Fruit fly (Drosophila melanogaster) whole organism, prepupa: ENCODE measurements around the gene CG16758.

Experiments used
- Blimp-1 ChIP-seq: fragments of 200-800 bp; sonication (Bioruptor generic); optimal IDR thresholded peaks from 3 replicates; lab custom pipeline; 2017; ENCODE audit warnings: missing biosample characterization, missing genetic modification characterization, mild to moderate bottlenecking, moderate library complexity, missing genetic modification reagents
- CG10631 ChIP-seq: fragments of 200-800 bp; sonication (Bioruptor generic); optimal IDR thresholded peaks from 2 replicates; lab custom pipeline; 2016; ENCODE audit warnings: missing biosample characterization, missing genetic modification characterization
- CG10669 ChIP-seq: fragments of 200-800 bp; sonication (Bioruptor generic); optimal IDR thresholded peaks from 3 replicates; lab custom pipeline; 2018; ENCODE audit warnings: missing biosample characterization, mild to moderate bottlenecking, missing genetic modification characterization, moderate library complexity
- CG11762 ChIP-seq: fragments of 200-800 bp; sonication (Bioruptor generic); optimal IDR thresholded peaks from 3 replicates; lab custom pipeline; 2016; ENCODE audit warnings: missing biosample characterization, missing genetic modification characterization; ENCODE audit not compliant: insufficient read depth
- CG11902 ChIP-seq: fragments of 200-800 bp; sonication (Bioruptor generic); optimal IDR thresholded peaks from 3 replicates; lab custom pipeline; 2016; ENCODE audit warnings: missing biosample characterization, missing genetic modification characterization
- CG15336 ChIP-seq: fragments of 200-800 bp; sonication (Bioruptor generic); IDR thresholded peaks from 2 replicates; pipeline ENCODE4 v1.3.6; 2022; ENCODE audit warnings: missing biosample characterization, missing genetic modification characterization
- CG1621 ChIP-seq: fragments of 200-800 bp; sonication (Bioruptor generic); optimal IDR thresholded peaks from 3 replicates; lab custom pipeline; 2018; ENCODE audit warnings: missing biosample characterization, mild to moderate bottlenecking, missing genetic modification characterization
- CG16779 ChIP-seq: fragments of 200-800 bp; sonication (Bioruptor generic); optimal IDR thresholded peaks from 3 replicates; lab custom pipeline; 2017; ENCODE audit warnings: missing biosample characterization, mild to moderate bottlenecking, missing genetic modification characterization
- CG3032 ChIP-seq: fragments of 200-800 bp; optimal IDR thresholded peaks from 2 replicates; lab custom pipeline; 2019; ENCODE audit warnings: missing biosample characterization, mild to moderate bottlenecking, missing genetic modification characterization, moderate library complexity
- CG32006 ChIP-seq: fragments of 200-800 bp; sonication (Bioruptor generic); optimal IDR thresholded peaks from 3 replicates; lab custom pipeline; 2017; ENCODE audit warnings: missing biosample characterization, mild to moderate bottlenecking, missing genetic modification characterization
- CG34406 ChIP-seq: fragments of 200-800 bp; sonication (Bioruptor generic); optimal IDR thresholded peaks from 3 replicates; lab custom pipeline; 2016; ENCODE audit warnings: missing biosample characterization, missing genetic modification characterization
- CG3919 ChIP-seq: fragments of 200-800 bp; sonication (Bioruptor generic); optimal IDR thresholded peaks from 3 replicates; lab custom pipeline; 2016; ENCODE audit warnings: missing biosample characterization, missing genetic modification characterization
- CG4318 ChIP-seq: fragments of 200-800 bp; sonication (Bioruptor generic); optimal IDR thresholded peaks from 3 replicates; lab custom pipeline; 2017; ENCODE audit warnings: missing biosample characterization, mild to moderate bottlenecking, missing genetic modification characterization
- CG6163 ChIP-seq: fragments of 200-800 bp; sonication (Bioruptor generic); IDR thresholded peaks from 3 replicates; pipeline ENCODE4 v1.3.6; 2022; ENCODE audit warnings: missing biosample characterization, missing genetic modification characterization
- CG6792 ChIP-seq: fragments of 200-800 bp; sonication (Bioruptor generic); optimal IDR thresholded peaks from 3 replicates; lab custom pipeline; 2016; ENCODE audit warnings: missing biosample characterization, missing genetic modification characterization
- CG6808 ChIP-seq: fragments of 200-800 bp; sonication (Bioruptor generic); optimal IDR thresholded peaks from 3 replicates; lab custom pipeline; 2017; ENCODE audit warnings: missing biosample characterization, missing genetic modification characterization, mild to moderate bottlenecking, moderate library complexity, missing genetic modification reagents
- CG6854 ChIP-seq: fragments of 200-800 bp; sonication (Bioruptor generic); optimal IDR thresholded peaks from 2 replicates; lab custom pipeline; 2017; ENCODE audit warnings: missing biosample characterization, mild to moderate bottlenecking, missing genetic modification characterization
- CG7368 ChIP-seq: fragments of 200-800 bp; sonication (Bioruptor generic); optimal IDR thresholded peaks from 3 replicates; lab custom pipeline; 2016; ENCODE audit warnings: missing biosample characterization, missing genetic modification characterization
- CG8119 ChIP-seq: fragments of 200-800 bp; sonication (Bioruptor generic); IDR thresholded peaks from 3 replicates; pipeline ENCODE4 v1.3.6; 2022; ENCODE audit warnings: missing biosample characterization, missing genetic modification characterization
- CG8319 ChIP-seq: fragments of 200-800 bp; sonication (Bioruptor generic); optimal IDR thresholded peaks from 3 replicates; lab custom pipeline; 2016; ENCODE audit warnings: missing biosample characterization, missing genetic modification characterization
- CG8632 ChIP-seq: fragments of 200-800 bp; sonication (Bioruptor generic); optimal IDR thresholded peaks from 3 replicates; lab custom pipeline; 2016; ENCODE audit warnings: missing biosample characterization, missing genetic modification characterization
- CG9139 ChIP-seq: fragments of 200-800 bp; sonication (Bioruptor generic); optimal IDR thresholded peaks from 3 replicates; lab custom pipeline; 2017; ENCODE audit warnings: missing biosample characterization, mild to moderate bottlenecking, missing genetic modification characterization
- Eip78C ChIP-seq: fragments of 200-800 bp; sonication (Bioruptor generic); peaks from one replicate; lab custom pipeline; 2016; ENCODE audit warnings: missing biosample characterization, missing genetic modification characterization
- Eip93F ChIP-seq: fragments of 200-800 bp; sonication (Bioruptor generic); optimal IDR thresholded peaks from 2 replicates; lab custom pipeline; 2016; ENCODE audit warnings: missing biosample characterization, mild to moderate bottlenecking, missing genetic modification characterization
- Ets96B ChIP-seq: fragments of 200-800 bp; optimal IDR thresholded peaks from 2 replicates; lab custom pipeline; 2019; ENCODE audit warnings: missing biosample characterization, mild to moderate bottlenecking, missing genetic modification characterization, moderate library complexity
- Gug ChIP-seq: fragments of 200-800 bp; sonication (Bioruptor generic); IDR thresholded peaks from 2 replicates; pipeline ENCODE4 v1.3.6; 2022; ENCODE audit warnings: missing biosample characterization, missing genetic modification characterization
- Hr38 ChIP-seq: sonication (Bioruptor generic); optimal IDR thresholded peaks from 2 replicates; lab custom pipeline; 2016; ENCODE audit warnings: missing biosample characterization, missing genetic modification characterization
- Hr39 ChIP-seq: fragments of 200-800 bp; sonication (Bioruptor generic); optimal IDR thresholded peaks from 2 replicates; lab custom pipeline; 2016; ENCODE audit warnings: missing biosample characterization, missing genetic modification characterization
- Met ChIP-seq: fragments of 200-800 bp; sonication (Bioruptor generic); optimal IDR thresholded peaks from 3 replicates; lab custom pipeline; 2016; ENCODE audit warnings: missing biosample characterization, missing genetic modification characterization
- OdsH ChIP-seq: fragments of 200-800 bp; sonication (Bioruptor generic); optimal IDR thresholded peaks from 3 replicates; lab custom pipeline; 2016; ENCODE audit warnings: missing biosample characterization, missing genetic modification characterization
- Smox ChIP-seq: fragments of 200-800 bp; sonication (Bioruptor generic); optimal IDR thresholded peaks from 3 replicates; lab custom pipeline; 2016; ENCODE audit warnings: missing biosample characterization, missing genetic modification characterization
- Sox15 ChIP-seq: fragments of 200-800 bp; sonication (Bioruptor generic); optimal IDR thresholded peaks from 3 replicates; lab custom pipeline; 2016; ENCODE audit warnings: missing biosample characterization, missing genetic modification characterization
- achi ChIP-seq: fragments of 200-800 bp; sonication (Bioruptor generic); optimal IDR thresholded peaks from 3 replicates; lab custom pipeline; 2016; ENCODE audit warnings: missing biosample characterization, missing genetic modification characterization
- cyc ChIP-seq: fragments of 200-800 bp; sonication (Bioruptor generic); optimal IDR thresholded peaks from 3 replicates; lab custom pipeline; 2016; ENCODE audit warnings: missing biosample characterization, missing genetic modification characterization
- dac ChIP-seq: fragments of 200-800 bp; sonication (Bioruptor generic); optimal IDR thresholded peaks from 2 replicates; lab custom pipeline; 2017; ENCODE audit warnings: missing biosample characterization, mild to moderate bottlenecking, missing genetic modification characterization
- dsx ChIP-seq: fragments of 200-800 bp; optimal IDR thresholded peaks from 3 replicates; lab custom pipeline; 2019; ENCODE audit warnings: missing biosample characterization, mild to moderate bottlenecking, missing genetic modification characterization, moderate library complexity; ENCODE audit not compliant: poor library complexity, severe bottlenecking
- eg ChIP-seq: fragments of 200-800 bp; sonication (Bioruptor generic); IDR thresholded peaks from 3 replicates; pipeline ENCODE4 v1.3.6; 2022; ENCODE audit warnings: missing biosample characterization, missing genetic modification characterization
- esn ChIP-seq: fragments of 200-800 bp; sonication (Bioruptor generic); optimal IDR thresholded peaks from 2 replicates; lab custom pipeline; 2016; ENCODE audit warnings: missing biosample characterization, mild to moderate bottlenecking, missing genetic modification characterization, moderate library complexity
- fd85E ChIP-seq: fragments of 200-800 bp; sonication (Bioruptor generic); optimal IDR thresholded peaks from 3 replicates; lab custom pipeline; 2016; ENCODE audit warnings: missing biosample characterization, missing genetic modification characterization
- fkh ChIP-seq: fragments of 200-800 bp; sonication (Bioruptor generic); optimal IDR thresholded peaks from 3 replicates; lab custom pipeline; 2017; ENCODE audit warnings: missing biosample characterization, mild to moderate bottlenecking, missing genetic modification characterization, moderate library complexity
- lz ChIP-seq: fragments of 200-800 bp; sonication (Bioruptor generic); optimal IDR thresholded peaks from 3 replicates; lab custom pipeline; 2016; ENCODE audit warnings: missing biosample characterization, missing genetic modification characterization
- net ChIP-seq: fragments of 200-800 bp; sonication (Bioruptor generic); optimal IDR thresholded peaks from 3 replicates; lab custom pipeline; 2016; ENCODE audit warnings: missing biosample characterization, missing genetic modification characterization
- pdm3 ChIP-seq: fragments of 200-800 bp; sonication (Bioruptor generic); optimal IDR thresholded peaks from 3 replicates; lab custom pipeline; 2016; ENCODE audit warnings: missing biosample characterization, missing genetic modification characterization
- salr ChIP-seq, 2 experiments: fragments of 200-800 bp; sonication (Bioruptor generic); optimal IDR thresholded peaks; 3 replicates each; lab custom pipeline; 2016 to 2018; ENCODE audit warnings: missing biosample characterization in 2 of 2, missing genetic modification characterization in 2 of 2, mild to moderate bottlenecking in 1 of 2
- ss ChIP-seq, 2 experiments: fragments of 200-800 bp; sonication (Bioruptor generic); optimal IDR thresholded peaks; 2 replicates in 1 of 2; 3 replicates in 1 of 2; lab custom pipeline; 2017 to 2018; ENCODE audit warnings: mild to moderate bottlenecking in 2 of 2, missing biosample characterization in 2 of 2, missing genetic modification characterization in 2 of 2, moderate library complexity in 1 of 2
- svp ChIP-seq: fragments of 200-800 bp; sonication (Bioruptor generic); peaks from one replicate; lab custom pipeline; 2016; ENCODE audit warnings: missing biosample characterization, missing genetic modification characterization
- vri ChIP-seq: fragments of 200-800 bp; sonication (Bioruptor generic); optimal IDR thresholded peaks from 3 replicates; lab custom pipeline; 2016; ENCODE audit warnings: missing biosample characterization, mild to moderate bottlenecking, missing genetic modification characterization

CG16758 gene

DNA sequence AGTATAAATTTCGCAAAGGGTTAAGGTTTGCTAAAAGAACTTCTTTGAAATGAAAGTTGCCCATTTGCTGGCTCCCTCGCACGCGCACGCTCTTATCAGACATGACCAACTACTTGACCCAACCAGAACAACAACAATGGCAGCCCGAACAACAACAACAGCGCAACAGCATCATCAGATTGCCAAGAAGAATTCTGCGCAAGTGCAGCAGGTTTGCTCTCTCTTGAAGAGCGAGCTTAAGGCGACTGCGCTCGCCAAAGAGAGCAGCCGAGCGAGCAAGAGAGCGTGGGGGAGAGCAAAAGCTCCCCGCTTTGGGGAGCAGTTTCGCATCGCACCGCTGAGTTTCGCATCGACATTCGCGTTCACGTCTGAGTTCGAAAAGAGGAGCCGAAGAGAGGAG lies 13.6 kb downstream of the CG16758 start (continued):
- peak; percentile 44 for TF ChIP-seq fd85E (GFP tag; lab: Kevin White, UChicago)
- peak; percentile 24 to 65 for TF ChIP-seq ss (GFP tag; optimal IDR thresholded peaks at IDR 0.05; lab: Kevin White, UChicago)
- no peak for TF ChIP-seq salr (GFP tag; optimal IDR thresholded peaks at IDR 0.05; lab: Kevin White, UChicago)
- TF ChIP-seq pdm3 (GFP tag; lab: Kevin White, UChicago), result no peak
- TF ChIP-seq lz, result peak; percentile 18
- no peak for TF ChIP-seq Ets96B (tag; lab: Kevin White, UChicago)
- no peak for TF ChIP-seq CG10669 (GFP tag; lab: Kevin White, UChicago)
- TF ChIP-seq, all 60 proteins: peak for 19

- TF ChIP-seq Sox15, result no peak
- peak; percentile 18 for TF ChIP-seq Eip78C
- TF ChIP-seq CG3032, result peak; percentile 8
- peak; percentile 15 for TF ChIP-seq CG6808
- no peak for TF ChIP-seq net (GFP tag; lab: Kevin White, UChicago)
- TF ChIP-seq Met (GFP tag; lab: Kevin White, UChicago), result peak; percentile 2
- TF ChIP-seq fkh (GFP tag; lab: Kevin White, UChicago), result peak; percentile 83
- TF ChIP-seq Smox (GFP tag; lab: Kevin White, UChicago), result peak; percentile 14
- peak; percentile 22 for TF ChIP-seq CG10669 (GFP tag; lab: Kevin White, UChicago)
- no peak for TF ChIP-seq fd85E (GFP tag; lab: Kevin White, UChicago)
- TF ChIP-seq CG10631 (GFP tag; lab: Kevin White, UChicago), result no peak
- TF ChIP-seq OdsH (GFP tag; lab: Kevin White, UChicago), result peak; percentile 3
- TF ChIP-seq CG6792 (GFP tag; lab: Kevin White, UChicago), result peak; percentile 27
- peak; percentile 12 for TF ChIP-seq CG8632 (GFP tag; lab: Kevin White, UChicago)
- peak; percentile 22 for TF ChIP-seq lz
- TF ChIP-seq Gug, result no peak
- no peak for TF ChIP-seq CG32006 (GFP tag; lab: Kevin White, UChicago)
- TF ChIP-seq, all 60 proteins: peak for 11
Observed at dm6 chr3L:2489438-2489837, 14.0 kb downstream of the CG16758 start.

dm6 chr3L:2488634-2489033 lies 14.8 kb downstream of the CG16758 start, which contains the start of gene CG1146:
CG1146 (plus strand) TSS chr3L:2488804.
- peak; percentile 0 for TF ChIP-seq CG16779 (tag; lab: Kevin White, UChicago)
- peak; percentile 20; the same call in 1 of the 2 replicates for TF ChIP-seq CG15336
- TF ChIP-seq CG11762 (GFP tag; lab: Kevin White, UChicago), result no peak
- TF ChIP-seq CG3919 (GFP tag; lab: Kevin White, UChicago), result peak; percentile 30
- no peak for TF ChIP-seq Hr39 (GFP tag; lab: Kevin White, UChicago)
- no peak for TF ChIP-seq CG11902 (GFP tag; lab: Kevin White, UChicago)
- no peak for TF ChIP-seq dac (GFP tag; lab: Kevin White, UChicago)
- TF ChIP-seq CG4318, result no peak
- TF ChIP-seq net (GFP tag; lab: Kevin White, UChicago), result no peak
- no peak for TF ChIP-seq CG10669 (GFP tag; lab: Kevin White, UChicago)
- no peak for TF ChIP-seq Smox (GFP tag; lab: Kevin White, UChicago)
- TF ChIP-seq OdsH (GFP tag; lab: Kevin White, UChicago), result no peak
- TF ChIP-seq fd85E (GFP tag; lab: Kevin White, UChicago), result no peak
- TF ChIP-seq CG1621 (tag; lab: Kevin White, UChicago), result no peak
- TF ChIP-seq ss (GFP tag; optimal IDR thresholded peaks at IDR 0.05; lab: Kevin White, UChicago), result peak in 1 of 2 experiments; percentile 19
- TF ChIP-seq CG9139 (GFP tag; lab: Kevin White, UChicago), result peak; percentile 19
- peak; percentile 2 for TF ChIP-seq esn (GFP tag; lab: Kevin White, UChicago)
- TF ChIP-seq eg (GFP tag; lab: Robert Waterston, UW), result peak; percentile 19; the same call in 1 of the 3 replicates
- TF ChIP-seq CG8119, result peak; percentile 40; the same call in 1 of the 3 replicates
- TF ChIP-seq vri (GFP tag; lab: Kevin White, UChicago), result peak; percentile 40
- TF ChIP-seq cyc (GFP tag; lab: Kevin White, UChicago), result no peak
- TF ChIP-seq svp (GFP tag; lab: Kevin White, UChicago), result peak; percentile 73
- TF ChIP-seq dsx, result peak; percentile 99
- no peak for TF ChIP-seq pdm3 (GFP tag; lab: Kevin White, UChicago)
- no peak for TF ChIP-seq Hr38 (GFP tag; lab: Kevin White, UChicago)
- peak; percentile 65 for TF ChIP-seq Eip78C
- peak; percentile 60 for TF ChIP-seq CG6163 (GFP tag; lab: Robert Waterston, UW)
- no peak for TF ChIP-seq CG8319 (GFP tag; lab: Kevin White, UChicago)
- TF ChIP-seq CG34406 (GFP tag; lab: Kevin White, UChicago), result no peak
- TF ChIP-seq CG7368 (GFP tag; lab: Kevin White, UChicago), result no peak
- no peak for TF ChIP-seq lz
- no peak for TF ChIP-seq Blimp-1
- TF ChIP-seq achi (GFP tag; lab: Kevin White, UChicago), result no peak
- TF ChIP-seq CG6854 (GFP tag; lab: Kevin White, UChicago), result no peak
- no peak for TF ChIP-seq CG10631 (GFP tag; lab: Kevin White, UChicago)
- TF ChIP-seq Eip93F (GFP tag; lab: Kevin White, UChicago), result no peak
